Fruit fly (Drosophila melanogaster): ENCODE results near the gene CG42831.

dm6 chr3L:10813911-10814310 lies 708 bp upstream of the CG42831 start:
- TF ChIP-seq Dif (GFP tag; optimal IDR thresholded peaks at IDR 0.05; ENCODE audit: partially characterized antibody) (no peak), pan (optimal IDR thresholded peaks at IDR 0.05) (no peak), Dfd (GFP tag; optimal IDR thresholded peaks at IDR 0.05) (no peak), Abd-B (GFP tag; optimal IDR thresholded peaks at IDR 0.05) (no peak), psq (GFP tag; optimal IDR thresholded peaks at IDR 0.05) (no peak), lola (GFP tag; optimal IDR thresholded peaks at IDR 0.05) (no peak), GATAd (GFP tag; optimal IDR thresholded peaks at IDR 0.05) (no peak), rgr (GFP tag; optimal IDR thresholded peaks at IDR 0.05) (no peak), h (GFP tag; optimal IDR thresholded peaks at IDR 0.05) (no peak), Rel (GFP tag; optimal IDR thresholded peaks at IDR 0.05) (no peak), Rel (tag; optimal IDR thresholded peaks at IDR 0.05) (no peak)
